Fruit fly (Drosophila melanogaster) whole organism, embryonic: ENCODE results near the gene MTF-1.

Source experiments
- B-H1 ChIP-seq: fragments of 200-800 bp; sonication (Bioruptor generic); IDR thresholded peaks from 3 replicates; pipeline ENCODE4 v1.3.6; 2022; ENCODE audit warnings: missing biosample characterization, missing genetic modification characterization
- CG10147 ChIP-seq: fragments of 200-800 bp; sonication (Bioruptor generic); optimal IDR thresholded peaks from 2 replicates; lab custom pipeline; 2019; ENCODE audit warnings: missing biosample characterization, mild to moderate bottlenecking, missing genetic modification characterization, moderate library complexity
- CG10654 ChIP-seq: fragments of 200-800 bp; sonication (Bioruptor generic); optimal IDR thresholded peaks from 2 replicates; lab custom pipeline; 2016; ENCODE audit warnings: missing biosample characterization, missing genetic modification characterization
- CG10979 ChIP-seq: fragments of 200-800 bp; sonication (Bioruptor generic); optimal IDR thresholded peaks from 2 replicates; lab custom pipeline; 2018; ENCODE audit warnings: missing biosample characterization, mild to moderate bottlenecking, missing genetic modification characterization, moderate library complexity
- CG11560 ChIP-seq: fragments of 200-800 bp; sonication (Bioruptor generic); IDR thresholded peaks from 3 replicates; pipeline ENCODE4 v1.3.6; 2022; ENCODE audit warnings: missing biosample characterization, missing genetic modification characterization
- CG11696 ChIP-seq: fragments of 200-800 bp; sonication (Bioruptor generic); IDR thresholded peaks from 2 replicates; pipeline ENCODE4 v1.3.6; 2022; ENCODE audit warnings: missing biosample characterization, missing genetic modification characterization
- CG12299 ChIP-seq: fragments of 200-800 bp; sonication (Bioruptor generic); optimal IDR thresholded peaks from 2 replicates; lab custom pipeline; 2018; ENCODE audit warnings: missing biosample characterization, mild to moderate bottlenecking, missing genetic modification characterization
- CG12391 ChIP-seq: fragments of 200-800 bp; sonication (Bioruptor generic); optimal IDR thresholded peaks from 3 replicates; lab custom pipeline; 2018; ENCODE audit warnings: missing biosample characterization, mild to moderate bottlenecking, missing genetic modification characterization, moderate library complexity
- CG13287 ChIP-seq: fragments of 200-800 bp; sonication (Bioruptor generic); IDR thresholded peaks from 2 replicates; pipeline ENCODE4 v1.3.6; 2022; ENCODE audit warnings: missing biosample characterization, missing genetic modification characterization; ENCODE audit not compliant: partially characterized antibody
- CG13894 ChIP-seq: fragments of 200-800 bp; sonication (Bioruptor generic); optimal IDR thresholded peaks from 3 replicates; lab custom pipeline; 2018; ENCODE audit warnings: missing biosample characterization, mild to moderate bottlenecking, missing genetic modification characterization, moderate library complexity
- CG14710 ChIP-seq: fragments of 200-800 bp; sonication (Bioruptor generic); optimal IDR thresholded peaks from 3 replicates; lab custom pipeline; 2019; ENCODE audit warnings: missing biosample characterization, mild to moderate bottlenecking, missing genetic modification characterization, moderate library complexity
- CG17359 ChIP-seq: fragments of 200-800 bp; sonication (Bioruptor generic); optimal IDR thresholded peaks from 3 replicates; lab custom pipeline; 2018; ENCODE audit warnings: missing biosample characterization, mild to moderate bottlenecking, missing genetic modification characterization, moderate library complexity
- CG2712 ChIP-seq: fragments of 200-800 bp; optimal IDR thresholded peaks from 3 replicates; lab custom pipeline; 2019; ENCODE audit warnings: missing biosample characterization, mild to moderate bottlenecking, missing genetic modification characterization, moderate library complexity
- CG31224 ChIP-seq: fragments of 200-800 bp; sonication (Bioruptor generic); IDR thresholded peaks from 2 replicates; pipeline ENCODE4 v1.3.6; 2022; ENCODE audit warnings: missing biosample characterization, missing genetic modification characterization
- CG3407 ChIP-seq: fragments of 200-800 bp; sonication (Bioruptor generic); optimal IDR thresholded peaks from 2 replicates; lab custom pipeline; 2018; ENCODE audit warnings: missing biosample characterization, mild to moderate bottlenecking, missing genetic modification characterization
- CG4730 ChIP-seq: fragments of 200-800 bp; sonication (Bioruptor generic); IDR thresholded peaks from 2 replicates; pipeline ENCODE4 v1.3.6; 2022; ENCODE audit warnings: missing biosample characterization, missing genetic modification characterization
- CG4820 ChIP-seq: fragments of 200-800 bp; sonication (Bioruptor generic); optimal IDR thresholded peaks from 3 replicates; lab custom pipeline; 2016; ENCODE audit warnings: missing biosample characterization, missing genetic modification characterization
- CG7786 ChIP-seq: fragments of 200-800 bp; sonication (Bioruptor generic); optimal IDR thresholded peaks from 2 replicates; lab custom pipeline; 2016; ENCODE audit warnings: missing biosample characterization, missing genetic modification characterization
- CG8388 ChIP-seq: fragments of 200-800 bp; sonication (Bioruptor generic); optimal IDR thresholded peaks from 2 replicates; lab custom pipeline; 2019; ENCODE audit warnings: missing biosample characterization, mild to moderate bottlenecking, missing genetic modification characterization, moderate library complexity
- CG8924 ChIP-seq: fragments of 200-800 bp; optimal IDR thresholded peaks from 3 replicates; lab custom pipeline; 2019; ENCODE audit warnings: missing biosample characterization, mild to moderate bottlenecking, missing genetic modification characterization, moderate library complexity
- CG9215 ChIP-seq: fragments of 200-800 bp; sonication (Bioruptor generic); IDR thresholded peaks from 2 replicates; pipeline ENCODE4 v1.3.6; 2022; ENCODE audit warnings: missing biosample characterization, missing genetic modification characterization
- CG9797 ChIP-seq: fragments of 200-800 bp; sonication (Bioruptor generic); optimal IDR thresholded peaks from 3 replicates; lab custom pipeline; 2018; ENCODE audit warnings: missing biosample characterization, mild to moderate bottlenecking, missing genetic modification characterization
- Dfd ChIP-seq, 2 experiments: fragments of >200 bp; optimal IDR thresholded peaks; 2 replicates each; lab custom pipeline; 2017; ENCODE audit warnings: missing biosample characterization in 2 of 2, missing genetic modification characterization in 2 of 2
- Doc3 ChIP-seq: fragments of 200-800 bp; sonication (Bioruptor generic); IDR thresholded peaks from 3 replicates; pipeline ENCODE4 v1.3.6; 2022; ENCODE audit warnings: missing biosample characterization, missing genetic modification characterization; ENCODE audit not compliant: partially characterized antibody
- Gug ChIP-seq: fragments of 200-800 bp; sonication (Bioruptor generic); IDR thresholded peaks from 4 replicates; pipeline ENCODE4 v1.3.6; 2022; ENCODE audit warnings: missing biosample characterization, missing genetic modification characterization
- HLHmδ ChIP-seq: fragments of 200-800 bp; sonication (Bioruptor generic); optimal IDR thresholded peaks from 2 replicates; lab custom pipeline; 2018; ENCODE audit warnings: missing biosample characterization, mild to moderate bottlenecking, missing genetic modification characterization, moderate library complexity
- HmgD ChIP-seq: fragments of 200-800 bp; sonication (Bioruptor generic); optimal IDR thresholded peaks from 3 replicates; lab custom pipeline; 2016; ENCODE audit warnings: missing biosample characterization, missing genetic modification characterization
- Hmr ChIP-seq: fragments of 200-800 bp; sonication (Bioruptor generic); optimal IDR thresholded peaks from 3 replicates; lab custom pipeline; 2017; ENCODE audit warnings: mild to moderate bottlenecking, missing biosample characterization, missing genetic modification reagents, missing genetic modification characterization
- Kr ChIP-seq: fragments of 200-800 bp; sonication (Bioruptor generic); optimal IDR thresholded peaks from 2 replicates; lab custom pipeline; 2017; ENCODE audit warnings: missing biosample characterization, mild to moderate bottlenecking, missing genetic modification characterization
- Oli ChIP-seq: fragments of 200-800 bp; sonication (Bioruptor generic); optimal IDR thresholded peaks from 2 replicates; lab custom pipeline; 2018; ENCODE audit warnings: missing biosample characterization, mild to moderate bottlenecking, missing genetic modification characterization, moderate library complexity
- Rfx ChIP-seq: fragments of 200-800 bp; sonication (Bioruptor generic); IDR thresholded peaks from 2 replicates; pipeline ENCODE4 v1.3.6; 2022; ENCODE audit warnings: missing biosample characterization, missing genetic modification characterization
- Sry-β ChIP-seq: fragments of 200-800 bp; sonication (Bioruptor generic); optimal IDR thresholded peaks from 2 replicates; lab custom pipeline; 2018; ENCODE audit warnings: missing biosample characterization, mild to moderate bottlenecking, missing genetic modification characterization, moderate library complexity
- bab2 ChIP-seq: fragments of 200-800 bp; sonication (Bioruptor generic); optimal IDR thresholded peaks from 2 replicates; lab custom pipeline; 2016; ENCODE audit warnings: missing biosample characterization, missing genetic modification characterization
- br ChIP-seq: fragments of >200 bp; optimal IDR thresholded peaks from 2 replicates; lab custom pipeline; 2017
- cad ChIP-seq: fragments of >200 bp; optimal IDR thresholded peaks from 2 replicates; lab custom pipeline; 2017; ENCODE audit warnings: missing biosample characterization, missing genetic modification characterization
- corto ChIP-seq: fragments of 200-800 bp; sonication (Bioruptor generic); optimal IDR thresholded peaks from 2 replicates; lab custom pipeline; 2016; ENCODE audit warnings: missing biosample characterization, mild to moderate bottlenecking, missing genetic modification characterization, moderate library complexity
- crc ChIP-seq: fragments of 200-800 bp; sonication (Bioruptor generic); optimal IDR thresholded peaks from 2 replicates; lab custom pipeline; 2016; ENCODE audit warnings: missing biosample characterization, missing genetic modification characterization
- crp ChIP-seq, 2 experiments: fragments of 200-800 bp; sonication (Bioruptor generic); optimal IDR thresholded peaks; 2 replicates in 1 of 2; 3 replicates in 1 of 2; lab custom pipeline; 2017; ENCODE audit warnings: missing biosample characterization in 2 of 2, missing genetic modification characterization in 2 of 2, mild to moderate bottlenecking in 1 of 2, moderate library complexity in 1 of 2
- dm ChIP-seq: fragments of 200-800 bp; sonication (Bioruptor generic); optimal IDR thresholded peaks from 3 replicates; lab custom pipeline; 2016; ENCODE audit warnings: missing biosample characterization, missing genetic modification characterization
- h ChIP-seq: fragments of >200 bp; optimal IDR thresholded peaks from 2 replicates; lab custom pipeline; 2017
- kah ChIP-seq: fragments of 200-800 bp; sonication (Bioruptor generic); optimal IDR thresholded peaks from 2 replicates; lab custom pipeline; 2018; ENCODE audit warnings: missing biosample characterization, mild to moderate bottlenecking, missing genetic modification characterization
- peb ChIP-seq: fragments of 200-800 bp; sonication (Bioruptor generic); IDR thresholded peaks from 2 replicates; pipeline ENCODE4 v1.3.6; 2022; ENCODE audit warnings: missing biosample characterization, missing genetic modification characterization
- pnt ChIP-seq: fragments of 200-800 bp; sonication (Bioruptor generic); optimal IDR thresholded peaks from 3 replicates; lab custom pipeline; 2016; ENCODE audit warnings: missing biosample characterization, missing genetic modification characterization
- sc ChIP-seq, 3 experiments: fragments of >200 bp in 2 of 3; fragments of 200-800 bp in 1 of 3; sonication (Bioruptor generic) in 1 of 3; optimal IDR thresholded peaks; 2 replicates in 2 of 3; 3 replicates in 1 of 3; lab custom pipeline; 2017; ENCODE audit warnings: mild to moderate bottlenecking in 1 of 3, missing biosample characterization in 1 of 3, missing genetic modification characterization in 1 of 3, missing genetic modification reagents in 1 of 3
- shn ChIP-seq: fragments of 200-800 bp; sonication (Bioruptor generic); optimal IDR thresholded peaks from 3 replicates; lab custom pipeline; 2016; ENCODE audit warnings: missing biosample characterization, missing genetic modification characterization
- sim ChIP-seq: fragments of 200-800 bp; sonication (Bioruptor generic); IDR thresholded peaks from 2 replicates; pipeline ENCODE4 v1.3.6; 2022; ENCODE audit warnings: missing biosample characterization, missing genetic modification characterization
- tll ChIP-seq, 2 experiments: fragments of 200-800 bp in 1 of 2; fragments of >200 bp in 1 of 2; sonication (Bioruptor generic) in 1 of 2; optimal IDR thresholded peaks; 2 replicates each; lab custom pipeline; 2017 to 2019; ENCODE audit warnings: missing biosample characterization in 2 of 2, missing genetic modification characterization in 2 of 2, mild to moderate bottlenecking in 1 of 2, moderate library complexity in 1 of 2
- trh ChIP-seq: fragments of 200-800 bp; sonication (Bioruptor generic); optimal IDR thresholded peaks from 2 replicates; lab custom pipeline; 2016; ENCODE audit warnings: missing biosample characterization, missing genetic modification characterization
- twi ChIP-seq: fragments of 200-800 bp; optimal IDR thresholded peaks from 2 replicates; lab custom pipeline; 2019; ENCODE audit warnings: missing biosample characterization, mild to moderate bottlenecking, missing genetic modification characterization, moderate library complexity
- vnd ChIP-seq: fragments of 200-800 bp; sonication (Bioruptor generic); IDR thresholded peaks from 3 replicates; pipeline ENCODE4 v1.3.6; 2022; ENCODE audit warnings: missing biosample characterization, missing genetic modification characterization; ENCODE audit not compliant: partially characterized antibody

Gene MTF-1

dm6 chr3L:9455819-9456388, 25.8 kb downstream of the MTF-1 start, which contains the start of the genes phol and CG3552 (continued):
- TF ChIP-seq CG3407 (GFP tag; lab: Kevin White, UChicago) (no peak), vnd (GFP tag; lab: Robert Waterston, UW) (no peak), Kr (no peak), kah (GFP tag; lab: Kevin White, UChicago) (no peak), corto (GFP tag; lab: Kevin White, UChicago) (no peak), h (lab: Kevin White, UChicago) (no peak), shn (peak; percentile 21), CG10147 (GFP tag; lab: Kevin White, UChicago) (no peak), CG12299 (tag; lab: Kevin White, UChicago) (no peak), CG13287 (GFP tag; lab: Robert Waterston, UW) (peak; percentile 31; the same call in 1 of the 2 replicates), HmgD (GFP tag; lab: Kevin White, UChicago) (no peak), CG2712 (tag; lab: Kevin White, UChicago) (peak; percentile 16), CG4730 (GFP tag; lab: Robert Waterston, UW) (no peak), Oli (tag; lab: Kevin White, UChicago) (no peak), crp (GFP tag; optimal IDR thresholded peaks at IDR 0.05; lab: Kevin White, UChicago) (peak in 1 of 2 experiments; percentile 0), Sry-β (peak; percentile 42), HLHmδ (GFP tag; lab: Kevin White, UChicago) (no peak), Doc3 (GFP tag; lab: Robert Waterston, UW) (0 out of 3 replicates have a peak, but pooled peaks have one; percentile 46), sc (optimal IDR thresholded peaks at IDR 0.05; lab: Kevin White, UChicago) (no peak), sc (GFP tag; optimal IDR thresholded peaks at IDR 0.05; lab: Kevin White, UChicago) (no peak), CG13894 (tag; lab: Kevin White, UChicago) (peak; percentile 22), pnt (no peak), B-H1 (GFP tag; lab: Robert Waterston, UW) (no peak), trh (GFP tag; lab: Kevin White, UChicago) (no peak), CG4820 (GFP tag; lab: Kevin White, UChicago) (no peak), Gug (GFP tag; lab: Robert Waterston, UW) (no peak), CG17359 (tag; lab: Kevin White, UChicago) (no peak), CG9215 (GFP tag; lab: Robert Waterston, UW) (no peak), peb (GFP tag; lab: Robert Waterston, UW) (no peak), CG8388 (GFP tag; lab: Kevin White, UChicago) (no peak), CG10979 (tag; lab: Kevin White, UChicago) (peak; percentile 7), tll (GFP tag; optimal IDR thresholded peaks at IDR 0.05; lab: Kevin White, UChicago) (peak in 1 of 2 experiments; percentile 13), CG9797 (GFP tag; lab: Kevin White, UChicago) (peak; percentile 44), CG31224 (no peak), CG8924 (peak; percentile 51), CG12391 (tag; lab: Kevin White, UChicago) (peak; percentile 34), cad (GFP tag; lab: Kevin White, UChicago) (no peak), Dfd (GFP tag; optimal IDR thresholded peaks at IDR 0.05; lab: Kevin White, UChicago) (no peak), CG14710 (tag; lab: Kevin White, UChicago) (peak; percentile 46), br (lab: Kevin White, UChicago) (no peak), crc (no peak), CG10654 (GFP tag; lab: Kevin White, UChicago) (no peak), Hmr (GFP tag; lab: Kevin White, UChicago) (no peak), CG11696 (GFP tag; lab: Robert Waterston, UW) (no peak), Rfx (GFP tag; lab: Robert Waterston, UW) (no peak), sim (GFP tag; lab: Robert Waterston, UW) (no peak), bab2 (peak; percentile 20), CG7786 (GFP tag; lab: Kevin White, UChicago) (no peak), twi (tag; lab: Kevin White, UChicago) (no peak), dm (peak; percentile 68), CG11560 (tag; lab: Robert Waterston, UW) (no peak)
